Fruit fly (Drosophila melanogaster) whole organism: ENCODE data around the gene PGS1.

Source experiments
- CG8478 ChIP-seq: fragments of >200 bp; optimal IDR thresholded peaks from 2 replicates; lab custom pipeline; 2018; ENCODE audit warnings: inconsistent platforms
- psq ChIP-seq: fragments of >200 bp; optimal IDR thresholded peaks from 2 replicates; lab custom pipeline; 2017

dm6 chr3R:18698855-18699569 is 46.8 kb downstream of the PGS1 start:
- TF ChIP-seq psq (lab: Kevin White, UChicago): no peak
- TF ChIP-seq CG8478 (lab: Kevin White, UChicago): no peak
